Worm (Caenorhabditis elegans) whole organism, mixed stage, embryonic: ENCODE results near the gene W08G11.5.

ENCODE experiments used
- M03D4.4 ChIP-seq: sonication (generic microtip); optimal IDR thresholded peaks from 2 replicates; lab custom pipeline; 2017; ENCODE audit warnings: mild to moderate bottlenecking, missing genetic modification characterization, missing compliant biosample characterization
- bed-3 ChIP-seq: fragments of 200-800 bp; sonication (Bioruptor generic); optimal IDR thresholded peaks from 3 replicates; lab custom pipeline; 2018; ENCODE audit warnings: mild to moderate bottlenecking, missing genetic modification characterization, moderate library complexity, missing compliant biosample characterization
- blmp-1 ChIP-seq: fragments of 150-350 bp; optimal IDR thresholded peaks from 2 replicates; lab custom pipeline; 2014; ENCODE audit warnings: missing biosample characterization, missing genetic modification characterization
- ceh-39 ChIP-seq: fragments of 150-350 bp; optimal IDR thresholded peaks from 2 replicates; lab custom pipeline; 2014; ENCODE audit warnings: missing biosample characterization, missing genetic modification characterization
- ceh-43 ChIP-seq: fragments of 200-800 bp; sonication (Bioruptor generic); optimal IDR thresholded peaks from 2 replicates; lab custom pipeline; 2018; ENCODE audit warnings: mild to moderate bottlenecking, missing genetic modification characterization, moderate library complexity, missing compliant biosample characterization
- ceh-83 ChIP-seq: fragments of 200-800 bp; sonication (Bioruptor generic); optimal IDR thresholded peaks from 2 replicates; lab custom pipeline; 2018; ENCODE audit warnings: mild to moderate bottlenecking, missing genetic modification characterization, missing compliant biosample characterization
- ces-1 ChIP-seq: fragments of 150-350 bp; optimal IDR thresholded peaks from 2 replicates; lab custom pipeline; 2014; ENCODE audit warnings: missing biosample characterization, missing genetic modification reagents, missing genetic modification characterization
- cnd-1 ChIP-seq: fragments of 200-800 bp; sonication (Bioruptor generic); optimal IDR thresholded peaks from 2 replicates; lab custom pipeline; 2018; ENCODE audit warnings: mild to moderate bottlenecking, missing genetic modification characterization, missing compliant biosample characterization
- drap-1 ChIP-seq: fragments of 200-800 bp; sonication (Bioruptor generic); optimal IDR thresholded peaks from 3 replicates; lab custom pipeline; 2018; ENCODE audit warnings: mild to moderate bottlenecking, missing genetic modification characterization, missing compliant biosample characterization
- elt-1 ChIP-seq: sonication (generic microtip); optimal IDR thresholded peaks from 2 replicates; lab custom pipeline; 2017; ENCODE audit warnings: missing genetic modification characterization, mild to moderate bottlenecking, missing compliant biosample characterization, antibody characterized with exemption, moderate library complexity, borderline replicate concordance; ENCODE audit not compliant: insufficient read depth
- elt-3 ChIP-seq: fragments of 150-350 bp; optimal IDR thresholded peaks from 2 replicates; lab custom pipeline; 2014; ENCODE audit warnings: missing biosample characterization, missing genetic modification characterization
- flh-1 ChIP-seq: fragments of 200-800 bp; sonication (Bioruptor generic); optimal IDR thresholded peaks from 2 replicates; lab custom pipeline; 2018; ENCODE audit warnings: mild to moderate bottlenecking, missing genetic modification characterization, moderate library complexity, missing compliant biosample characterization
- ham-2 ChIP-seq: fragments of 200-800 bp; sonication (Bioruptor generic); optimal IDR thresholded peaks from 2 replicates; lab custom pipeline; 2018; ENCODE audit warnings: mild to moderate bottlenecking, missing genetic modification characterization, missing compliant biosample characterization
- hlh-1 ChIP-seq: fragments of 150-350 bp; optimal IDR thresholded peaks from 2 replicates; lab custom pipeline; 2014; ENCODE audit warnings: missing biosample characterization, missing genetic modification reagents, missing genetic modification characterization
- lin-13 ChIP-seq: fragments of 150-350 bp; optimal IDR thresholded peaks from 2 replicates; lab custom pipeline; 2014; ENCODE audit warnings: missing biosample characterization, missing genetic modification characterization
- lin-32 ChIP-seq: fragments of 200-800 bp; sonication (Bioruptor generic); optimal IDR thresholded peaks from 2 replicates; lab custom pipeline; 2018; ENCODE audit warnings: mild to moderate bottlenecking, missing genetic modification characterization, missing compliant biosample characterization
- lsy-2 ChIP-seq: fragments of 150-350 bp; optimal IDR thresholded peaks from 2 replicates; lab custom pipeline; 2014; ENCODE audit warnings: missing biosample characterization, missing genetic modification characterization
- mab-5 ChIP-seq: fragments of 150-350 bp; optimal IDR thresholded peaks from 2 replicates; lab custom pipeline; 2014; ENCODE audit warnings: missing biosample characterization, missing genetic modification characterization
- mep-1 ChIP-seq: fragments of 150-350 bp; optimal IDR thresholded peaks from 2 replicates; lab custom pipeline; 2017; ENCODE audit warnings: missing biosample characterization, missing genetic modification reagents, missing genetic modification characterization, inconsistent platforms
- mls-2 ChIP-seq: sonication (generic microtip); optimal IDR thresholded peaks from 2 replicates; lab custom pipeline; 2016; ENCODE audit warnings: mild to moderate bottlenecking, missing genetic modification characterization, moderate library complexity, missing compliant biosample characterization
- nhr-12 ChIP-seq: fragments of 150-350 bp; optimal IDR thresholded peaks from 2 replicates; lab custom pipeline; 2014; ENCODE audit warnings: missing biosample characterization, missing genetic modification characterization
- nhr-2 ChIP-seq: fragments of 150-350 bp; optimal IDR thresholded peaks from 2 replicates; lab custom pipeline; 2014; ENCODE audit warnings: missing biosample characterization, missing genetic modification characterization
- nhr-237 ChIP-seq: fragments of 150-350 bp; optimal IDR thresholded peaks from 2 replicates; lab custom pipeline; 2014; ENCODE audit warnings: missing biosample characterization, missing genetic modification characterization
- nhr-28 ChIP-seq: fragments of 150-350 bp; optimal IDR thresholded peaks from 2 replicates; lab custom pipeline; 2014; ENCODE audit warnings: missing biosample characterization, missing genetic modification characterization
- nhr-76 ChIP-seq: sonication (generic microtip); optimal IDR thresholded peaks from 2 replicates; lab custom pipeline; 2017; ENCODE audit warnings: missing biosample characterization, missing genetic modification characterization
- pha-4 ChIP-seq: fragments of 150-350 bp; optimal IDR thresholded peaks from 2 replicates; lab custom pipeline; 2018; ENCODE audit warnings: missing biosample characterization, missing genetic modification reagents, missing genetic modification characterization
- sem-2 ChIP-seq: fragments of 200-800 bp; sonication (Bioruptor generic); optimal IDR thresholded peaks from 2 replicates; lab custom pipeline; 2018; ENCODE audit warnings: mild to moderate bottlenecking, missing genetic modification characterization, missing compliant biosample characterization
- snpc-4 ChIP-seq: fragments of 150-350 bp; optimal IDR thresholded peaks from 2 replicates; lab custom pipeline; 2014; ENCODE audit warnings: missing biosample characterization, missing genetic modification characterization
- sptf-1 ChIP-seq: sonication (generic microtip); optimal IDR thresholded peaks from 2 replicates; lab custom pipeline; 2017; ENCODE audit warnings: mild to moderate bottlenecking, missing genetic modification characterization, moderate library complexity, missing compliant biosample characterization
- tbx-8 ChIP-seq: fragments of 200-800 bp; sonication (Bioruptor generic); optimal IDR thresholded peaks from 2 replicates; lab custom pipeline; 2018; ENCODE audit warnings: mild to moderate bottlenecking, missing genetic modification characterization, moderate library complexity, missing compliant biosample characterization
- unc-120 ChIP-seq: sonication (generic microtip); optimal IDR thresholded peaks from 2 replicates; lab custom pipeline; 2017; ENCODE audit warnings: missing genetic modification characterization, missing compliant biosample characterization; ENCODE audit not compliant: poor library complexity, severe bottlenecking
- unc-39 ChIP-seq: fragments of 150-350 bp; optimal IDR thresholded peaks from 2 replicates; lab custom pipeline; 2014; ENCODE audit warnings: missing biosample characterization, missing genetic modification characterization
- unc-62 ChIP-seq: fragments of 150-350 bp; optimal IDR thresholded peaks from 2 replicates; lab custom pipeline; 2014; ENCODE audit warnings: missing biosample characterization, missing genetic modification reagents, missing genetic modification characterization
- zip-8 ChIP-seq: fragments of 150-350 bp; optimal IDR thresholded peaks from 2 replicates; lab custom pipeline; 2014; ENCODE audit warnings: missing biosample characterization, missing genetic modification characterization
- ztf-11 ChIP-seq: fragments of 150-350 bp; optimal IDR thresholded peaks from 2 replicates; lab custom pipeline; 2014; ENCODE audit warnings: missing biosample characterization, missing genetic modification characterization

The W08G11.5 gene

DNA sequence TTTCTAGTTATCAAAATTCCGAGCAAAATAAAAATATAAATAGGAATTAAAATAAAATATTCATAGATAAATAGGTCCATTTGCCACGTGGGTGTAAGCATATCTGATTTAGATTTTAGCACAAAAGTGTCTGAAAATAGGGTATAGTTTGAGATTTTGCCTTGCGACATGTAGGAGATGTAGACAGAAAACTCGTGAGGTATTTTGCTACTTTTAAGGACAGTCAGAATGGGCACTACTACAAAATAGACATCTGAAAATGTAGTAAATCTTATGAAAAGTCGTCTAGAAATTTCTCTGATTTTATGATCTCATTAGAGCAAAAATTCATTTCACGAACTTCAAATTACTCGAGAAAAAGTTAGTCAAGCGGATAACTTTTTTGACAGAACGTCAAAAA lies 28.4 kb upstream of the W08G11.5 start, which contains the start of gene srv-34:
srv-34 (minus strand) TSS at position 101 of the 400 bp plus-strand sequence.
- TF ChIP-seq nhr-76 (tag; lab: Kevin White, UChicago) (no peak), pha-4 (tag; lab: Kevin White, UChicago) (no peak), tbx-8 (GFP tag; lab: Kevin White, UChicago) (no peak), sem-2 (no peak), ceh-39 (tag; lab: Kevin White, UChicago) (no peak), mab-5 (no peak), M03D4.4 (tag; lab: Kevin White, UChicago) (no peak), unc-39 (tag; lab: Kevin White, UChicago) (no peak), ceh-83 (no peak), ztf-11 (tag; lab: Kevin White, UChicago) (no peak), lin-13 (tag; lab: Kevin White, UChicago) (no peak), lin-32 (no peak), ces-1 (GFP tag; lab: Kevin White, UChicago) (no peak), lsy-2 (tag; lab: Kevin White, UChicago) (no peak), mep-1 (tag; lab: Kevin White, UChicago) (no peak), ceh-43 (GFP tag; lab: Kevin White, UChicago) (no peak), blmp-1 (tag; lab: Kevin White, UChicago) (no peak), mls-2 (tag; lab: Kevin White, UChicago) (no peak), nhr-28 (tag; lab: Kevin White, UChicago) (no peak), nhr-237 (tag; lab: Kevin White, UChicago) (no peak)

DNA sequence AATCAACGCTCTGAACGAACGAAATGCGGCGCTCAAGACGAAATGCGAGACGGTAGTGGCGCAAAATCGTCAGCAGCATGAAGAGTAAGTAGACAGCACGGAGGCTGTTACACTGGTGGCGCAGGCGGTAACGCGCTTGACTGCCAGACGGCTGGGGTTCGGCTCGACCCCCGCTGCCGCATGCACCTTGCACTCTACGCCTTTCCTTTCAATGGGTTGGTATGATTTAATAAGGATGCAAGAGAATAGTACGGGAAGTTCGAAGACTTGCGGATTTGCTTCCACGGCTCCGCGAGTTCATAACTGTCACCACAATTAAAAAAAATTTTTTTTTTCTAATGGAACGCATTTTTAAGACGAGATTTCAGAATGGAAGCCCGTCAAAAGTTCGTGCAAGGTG lies 23.7 kb upstream of the W08G11.5 start:
- TF ChIP-seq elt-1 (tag; lab: Kevin White, UChicago): no peak
- peak; percentile 76 for TF ChIP-seq M03D4.4 (tag; lab: Kevin White, UChicago)
- peak; percentile 25 for TF ChIP-seq lin-13 (tag; lab: Kevin White, UChicago)
- no peak for TF ChIP-seq lsy-2 (tag; lab: Kevin White, UChicago)
- TF ChIP-seq pha-4 (tag; lab: Kevin White, UChicago): peak; percentile 48
- no peak for TF ChIP-seq ztf-11 (tag; lab: Kevin White, UChicago)
- peak; percentile 21 for TF ChIP-seq hlh-1 (tag; lab: Kevin White, UChicago)
- TF ChIP-seq mls-2 (tag; lab: Kevin White, UChicago): peak; percentile 82
- no peak for TF ChIP-seq mab-5
- TF ChIP-seq lin-32: peak; percentile 62
- peak; percentile 41 for TF ChIP-seq flh-1
- peak; percentile 73 for TF ChIP-seq sem-2
- peak; percentile 84 for TF ChIP-seq cnd-1 (tag; lab: Kevin White, UChicago)
- TF ChIP-seq unc-62 (GFP tag; lab: Kevin White, UChicago): no peak
- TF ChIP-seq snpc-4 (tag; lab: Kevin White, UChicago): no peak
- peak; percentile 53 for TF ChIP-seq tbx-8 (GFP tag; lab: Kevin White, UChicago)
- no peak for TF ChIP-seq elt-3 (tag; lab: Kevin White, UChicago)
- peak; percentile 78 for TF ChIP-seq drap-1 (GFP tag; lab: Kevin White, UChicago)
- no peak for TF ChIP-seq zip-8 (tag; lab: Kevin White, UChicago)
- TF ChIP-seq unc-39 (tag; lab: Kevin White, UChicago): no peak
- TF ChIP-seq ceh-83: peak; percentile 76
- TF ChIP-seq unc-120 (tag; lab: Kevin White, UChicago): peak; percentile 54
- no peak for TF ChIP-seq nhr-12 (tag; lab: Kevin White, UChicago)
- no peak for TF ChIP-seq nhr-76 (tag; lab: Kevin White, UChicago)
- TF ChIP-seq sptf-1 (tag; lab: Kevin White, UChicago): peak; percentile 85
- TF ChIP-seq bed-3: peak; percentile 60
- TF ChIP-seq ces-1 (GFP tag; lab: Kevin White, UChicago): no peak
- TF ChIP-seq nhr-237 (tag; lab: Kevin White, UChicago): no peak
- TF ChIP-seq ham-2 (GFP tag; lab: Kevin White, UChicago): peak; percentile 57
- TF ChIP-seq blmp-1 (tag; lab: Kevin White, UChicago): no peak
- no peak for TF ChIP-seq nhr-2 (tag; lab: Kevin White, UChicago)
- TF ChIP-seq mep-1 (tag; lab: Kevin White, UChicago): no peak
- TF ChIP-seq nhr-28 (tag; lab: Kevin White, UChicago): no peak
- no peak for TF ChIP-seq ceh-39 (tag; lab: Kevin White, UChicago)
- peak; percentile 57 for TF ChIP-seq ceh-43 (GFP tag; lab: Kevin White, UChicago)

DNA sequence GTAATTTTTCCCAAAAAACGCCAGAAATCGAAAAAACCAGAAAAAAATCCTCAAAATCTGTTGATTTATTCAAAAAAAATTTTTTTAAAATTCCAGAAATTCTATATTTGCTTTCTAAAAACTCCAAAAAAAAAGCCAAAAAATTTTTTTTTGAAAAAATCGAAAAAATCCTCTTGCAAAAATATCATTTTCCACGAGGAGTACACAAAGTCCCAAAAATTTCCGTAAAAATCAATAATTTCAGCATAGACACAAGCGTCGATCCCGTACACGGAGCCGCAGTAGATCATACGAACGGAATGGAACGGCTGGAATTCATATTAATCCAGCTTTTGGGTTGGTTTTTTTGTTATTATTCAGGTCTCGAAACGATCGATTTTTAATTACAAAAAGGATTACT lies 21.8 kb upstream of the W08G11.5 start:
- TF ChIP-seq ztf-11 (tag; lab: Kevin White, UChicago): no peak
- TF ChIP-seq tbx-8 (GFP tag; lab: Kevin White, UChicago): no peak
- no peak for TF ChIP-seq unc-39 (tag; lab: Kevin White, UChicago)
- no peak for TF ChIP-seq bed-3
- TF ChIP-seq ceh-39 (tag; lab: Kevin White, UChicago): no peak
- TF ChIP-seq unc-62 (GFP tag; lab: Kevin White, UChicago): no peak
- no peak for TF ChIP-seq nhr-237 (tag; lab: Kevin White, UChicago)
- TF ChIP-seq elt-3 (tag; lab: Kevin White, UChicago): no peak
- TF ChIP-seq mab-5: no peak
- TF ChIP-seq nhr-2 (tag; lab: Kevin White, UChicago): no peak
- no peak for TF ChIP-seq nhr-12 (tag; lab: Kevin White, UChicago)
